Fruit fly (Drosophila melanogaster) S2 (cell line): ENCODE measurements around the gene CG6739.

Source experiments
- CG8478 ChIP-seq: fragments of >200 bp; optimal IDR thresholded peaks from 2 replicates; lab custom pipeline; 2018
- CTCF ChIP-seq, 2 experiments: fragments of >200 bp; optimal IDR thresholded peaks; 2 replicates each; lab custom pipeline; 2018

- TF ChIP-seq CG8478 (no peak), CTCF (optimal IDR thresholded peaks at IDR 0.05; lab: Kevin White, UChicago) (no peak)
Observed at dm6 chr2L:7570529-7570928, 37.7 kb upstream of the CG6739 start.
